Fruit fly (Drosophila melanogaster): ENCODE results near the gene Cox11.

Cox11 gene

dm6 chr2L:5499458-5499857 is 27.3 kb upstream of the Cox11 start:
- TF ChIP-seq ttk (optimal IDR thresholded peaks at IDR 0.05): no peak
- no peak for TF ChIP-seq psq (optimal IDR thresholded peaks at IDR 0.05)
- TF ChIP-seq insv (optimal IDR thresholded peaks at IDR 0.05): no peak
- no peak for TF ChIP-seq Myc (optimal IDR thresholded peaks at IDR 0.05)
- TF ChIP-seq h (optimal IDR thresholded peaks at IDR 0.05): no peak

- no peak for TF ChIP-seq h (optimal IDR thresholded peaks at IDR 0.05)
- TF ChIP-seq Sin3A (optimal IDR thresholded peaks at IDR 0.05): no peak
- no peak for TF ChIP-seq ttk (optimal IDR thresholded peaks at IDR 0.05)
- TF ChIP-seq insv (optimal IDR thresholded peaks at IDR 0.05): no peak
- TF ChIP-seq Myc (optimal IDR thresholded peaks at IDR 0.05): no peak
- no peak for TF ChIP-seq psq (optimal IDR thresholded peaks at IDR 0.05)
Measured at dm6 chr2L:5501335-5501734, 25.4 kb upstream of the Cox11 start.

dm6 chr2L:5502868-5503267 is 23.9 kb upstream of the Cox11 start:
- no peak for TF ChIP-seq Sin3A (optimal IDR thresholded peaks at IDR 0.05)
- TF ChIP-seq Myc (optimal IDR thresholded peaks at IDR 0.05): no peak
- no peak for TF ChIP-seq psq (optimal IDR thresholded peaks at IDR 0.05)
- TF ChIP-seq insv (optimal IDR thresholded peaks at IDR 0.05): no peak
- TF ChIP-seq h (optimal IDR thresholded peaks at IDR 0.05): no peak
- TF ChIP-seq ttk (optimal IDR thresholded peaks at IDR 0.05): no peak

- TF ChIP-seq ttk (optimal IDR thresholded peaks at IDR 0.05) (no peak), Myc (optimal IDR thresholded peaks at IDR 0.05) (no peak), Sin3A (optimal IDR thresholded peaks at IDR 0.05) (no peak), h (optimal IDR thresholded peaks at IDR 0.05) (no peak), insv (optimal IDR thresholded peaks at IDR 0.05) (no peak)
Measured at dm6 chr2L:5505130-5505529, 21.6 kb upstream of the Cox11 start.

dm6 chr2L:5507082-5507481 is 19.7 kb upstream of the Cox11 start:
- TF ChIP-seq Sin3A (optimal IDR thresholded peaks at IDR 0.05) (no peak), h (optimal IDR thresholded peaks at IDR 0.05) (no peak), Myc (optimal IDR thresholded peaks at IDR 0.05) (no peak), psq (optimal IDR thresholded peaks at IDR 0.05) (no peak), insv (optimal IDR thresholded peaks at IDR 0.05) (no peak), ttk (optimal IDR thresholded peaks at IDR 0.05) (no peak)

- no peak for TF ChIP-seq ttk (optimal IDR thresholded peaks at IDR 0.05)
- no peak for TF ChIP-seq Sin3A (optimal IDR thresholded peaks at IDR 0.05)
- no peak for TF ChIP-seq Myc (optimal IDR thresholded peaks at IDR 0.05)
Measured at dm6 chr2L:5507823-5508438, 18.8 kb upstream of the Cox11 start.

dm6 chr2L:5514946-5515345 is 11.8 kb upstream of the Cox11 start:
- TF ChIP-seq ttk (optimal IDR thresholded peaks at IDR 0.05): no peak
- no peak for TF ChIP-seq Sin3A (optimal IDR thresholded peaks at IDR 0.05)
- TF ChIP-seq insv (optimal IDR thresholded peaks at IDR 0.05): no peak
- no peak for TF ChIP-seq psq (optimal IDR thresholded peaks at IDR 0.05)
- TF ChIP-seq Myc (optimal IDR thresholded peaks at IDR 0.05): no peak
- TF ChIP-seq h (optimal IDR thresholded peaks at IDR 0.05): no peak

- TF ChIP-seq ttk (optimal IDR thresholded peaks at IDR 0.05) (no peak), Myc (optimal IDR thresholded peaks at IDR 0.05) (no peak), insv (optimal IDR thresholded peaks at IDR 0.05) (no peak), h (optimal IDR thresholded peaks at IDR 0.05) (no peak), psq (optimal IDR thresholded peaks at IDR 0.05) (no peak), Sin3A (optimal IDR thresholded peaks at IDR 0.05) (no peak)
Measured at dm6 chr2L:5517393-5517792, 9.4 kb upstream of the Cox11 start, which contains the start of gene CG14020. Gene CG14020 (plus strand): TSS chr2L:5517737.

- TF ChIP-seq psq (optimal IDR thresholded peaks at IDR 0.05): no peak
- no peak for TF ChIP-seq h (optimal IDR thresholded peaks at IDR 0.05)
- no peak for TF ChIP-seq ttk (optimal IDR thresholded peaks at IDR 0.05)
- no peak for TF ChIP-seq insv (optimal IDR thresholded peaks at IDR 0.05)
- no peak for TF ChIP-seq Sin3A (optimal IDR thresholded peaks at IDR 0.05)
Measured at dm6 chr2L:5519846-5520384, 6.8 kb upstream of the Cox11 start, which contains the start of the genes CG7382 and cl. Gene CG7382 (minus strand): TSS chr2L:5519896. Gene cl (plus strand): TSS chr2L:5520135.

- no peak for TF ChIP-seq psq (optimal IDR thresholded peaks at IDR 0.05)
- TF ChIP-seq ttk (optimal IDR thresholded peaks at IDR 0.05): no peak
- TF ChIP-seq insv (optimal IDR thresholded peaks at IDR 0.05): no peak
- no peak for TF ChIP-seq Sin3A (optimal IDR thresholded peaks at IDR 0.05)
- TF ChIP-seq Myc (optimal IDR thresholded peaks at IDR 0.05): no peak
- TF ChIP-seq h (optimal IDR thresholded peaks at IDR 0.05): no peak
Measured at dm6 chr2L:5520757-5521156, 6.0 kb upstream of the Cox11 start.

- TF ChIP-seq insv (optimal IDR thresholded peaks at IDR 0.05) (no peak), Myc (optimal IDR thresholded peaks at IDR 0.05) (no peak), psq (optimal IDR thresholded peaks at IDR 0.05) (no peak), Sin3A (optimal IDR thresholded peaks at IDR 0.05) (no peak), ttk (optimal IDR thresholded peaks at IDR 0.05) (no peak), h (optimal IDR thresholded peaks at IDR 0.05) (no peak)
Measured at dm6 chr2L:5523848-5524473, 2.8 kb upstream of the Cox11 start, which contains the start of the genes Vps52 and Elp4. Gene Vps52 (minus strand): TSS chr2L:5523898. Gene Elp4 (plus strand): TSS chr2L:5524139.

- no peak for TF ChIP-seq Sin3A (optimal IDR thresholded peaks at IDR 0.05)
Measured at dm6 chr2L:5525723-5526122, 1.0 kb upstream of the Cox11 start, which contains the start of gene Cap-D3. Gene Cap-D3 (plus strand): TSS chr2L:5525905.

- TF ChIP-seq Sin3A (optimal IDR thresholded peaks at IDR 0.05) (no peak), insv (optimal IDR thresholded peaks at IDR 0.05) (no peak), psq (optimal IDR thresholded peaks at IDR 0.05) (no peak), ttk (optimal IDR thresholded peaks at IDR 0.05) (no peak)
Measured at dm6 chr2L:5527861-5528260, 1.1 kb downstream of the Cox11 start, which contains the start of gene CG31915. Gene CG31915 (plus strand): TSS chr2L:5528123.

All from Kc167 (cell line).